Worm (Caenorhabditis elegans): ENCODE results near the gene col-43.
"Not testable (repeated sequence)": the region's sequence is repeated elsewhere in the genome, so short reads cannot be mapped to it uniquely, and the experiment has no call there.

ce11 chrV:8014710-8015314 is 35.9 kb downstream of the col-43 start:
- not testable (repeated sequence) for TF ChIP-seq ama-1 (optimal IDR thresholded peaks at IDR 0.05); ama-1 (GFP tag; optimal IDR thresholded peaks at IDR 0.05); nhr-90 (tag; optimal IDR thresholded peaks at IDR 0.05)
